Fruit fly (Drosophila melanogaster): ENCODE data around the gene CG34241.

Gene CG34241

dm6 chr3L:12131918-12132317, 4.1 kb downstream of the CG34241 start, which contains the start of gene DEF8 (continued):
- TF ChIP-seq CG3065 (GFP tag; optimal IDR thresholded peaks at IDR 0.05) = peak; percentile 71
- TF ChIP-seq stc (GFP tag; IDR thresholded peaks at IDR 0.05) = peak; percentile 91
- TF ChIP-seq CG12071 (GFP tag; optimal IDR thresholded peaks at IDR 0.05) = no peak
- TF ChIP-seq usp (GFP tag; optimal IDR thresholded peaks at IDR 0.05) = no peak
- TF ChIP-seq btn (GFP tag; optimal IDR thresholded peaks at IDR 0.05) = no peak
- TF ChIP-seq CG12155 (GFP tag; optimal IDR thresholded peaks at IDR 0.05) = peak; percentile 70
- peak; percentile 51 for TF ChIP-seq CG30431 (GFP tag; optimal IDR thresholded peaks at IDR 0.05)
- TF ChIP-seq H15 (GFP tag; IDR thresholded peaks at IDR 0.05) = peak; percentile 78
- TF ChIP-seq Sox100B (GFP tag; optimal IDR thresholded peaks at IDR 0.05) = peak; percentile 88
- peak; percentile 73 for TF ChIP-seq CG6254 (GFP tag; optimal IDR thresholded peaks at IDR 0.05)
- no peak for TF ChIP-seq CG10565 (GFP tag; optimal IDR thresholded peaks at IDR 0.05)
- TF ChIP-seq Trl (optimal IDR thresholded peaks at IDR 0.05) = no peak
- no peak for TF ChIP-seq Trl (GFP tag; optimal IDR thresholded peaks at IDR 0.05)
- peak; percentile 64 for TF ChIP-seq cato (GFP tag; optimal IDR thresholded peaks at IDR 0.05; ENCODE audit: borderline replicate concordance)
- peak; percentile 18 for TF ChIP-seq Dp (GFP tag; optimal IDR thresholded peaks at IDR 0.05)
- peak; percentile 55 for TF ChIP-seq CG10462 (GFP tag; optimal IDR thresholded peaks at IDR 0.05)
- TF ChIP-seq CHES-1-like (GFP tag; optimal IDR thresholded peaks at IDR 0.05) = peak; percentile 12
- peak; percentile 33 for TF ChIP-seq CG13624 (GFP tag; optimal IDR thresholded peaks at IDR 0.05)
- TF ChIP-seq gfzf (GFP tag; optimal IDR thresholded peaks at IDR 0.05) = no peak
- peak; percentile 60 for TF ChIP-seq CG8359 (GFP tag; optimal IDR thresholded peaks at IDR 0.05; ENCODE audit: borderline replicate concordance)
- no peak for TF ChIP-seq D19B (GFP tag; optimal IDR thresholded peaks at IDR 0.05)
- TF ChIP-seq ssp (GFP tag; IDR thresholded peaks at IDR 0.05) = peak; percentile 77
- peak; percentile 62 for TF ChIP-seq CG9817 (tag; optimal IDR thresholded peaks at IDR 0.05)
- peak; percentile 26; the same call in 1 of the 2 replicates for TF ChIP-seq CG8765 (GFP tag; IDR thresholded peaks at IDR 0.05)
- peak; percentile 74 for TF ChIP-seq cwo (GFP tag; optimal IDR thresholded peaks at IDR 0.05)
- TF ChIP-seq HHEX (GFP tag; optimal IDR thresholded peaks at IDR 0.05) = peak; percentile 79
- TF ChIP-seq CG8281 (tag; optimal IDR thresholded peaks at IDR 0.05) = peak; percentile 61
- TF ChIP-seq CG4424 (GFP tag; optimal IDR thresholded peaks at IDR 0.05) = peak; percentile 81
- TF ChIP-seq fd3F (GFP tag; optimal IDR thresholded peaks at IDR 0.05) = peak; percentile 77
- TF ChIP-seq zf30C (GFP tag; optimal IDR thresholded peaks at IDR 0.05) = peak; percentile 97
- no peak; the same call in 2 of the 3 replicates for TF ChIP-seq CG14860 (GFP tag; IDR thresholded peaks at IDR 0.05; ENCODE audit: partially characterized antibody)
- peak; percentile 65; the same call in 1 of the 3 replicates for TF ChIP-seq otp (GFP tag; IDR thresholded peaks at IDR 0.05)
- TF ChIP-seq wor (GFP tag; IDR thresholded peaks at IDR 0.05) = peak; percentile 77
- TF ChIP-seq Nf-YB (GFP tag; optimal IDR thresholded peaks at IDR 0.05) = peak; percentile 74
- TF ChIP-seq Neu2 (GFP tag; optimal IDR thresholded peaks at IDR 0.05; ENCODE audit: borderline replicate concordance) = no peak
- TF ChIP-seq yki (optimal IDR thresholded peaks at IDR 0.05) = no peak
- TF ChIP-seq dmrt11E (tag; optimal IDR thresholded peaks at IDR 0.05) = peak; percentile 91
- peak; percentile 63 for TF ChIP-seq CG18476 (GFP tag; optimal IDR thresholded peaks at IDR 0.05)
- TF ChIP-seq CG6175 (GFP tag; IDR thresholded peaks at IDR 0.05) = no peak
- TF ChIP-seq CG12744 (GFP tag; optimal IDR thresholded peaks at IDR 0.05) = no peak
- peak; percentile 94 for TF ChIP-seq HLH3B (GFP tag; IDR thresholded peaks at IDR 0.05)
- TF ChIP-seq ewg (GFP tag; optimal IDR thresholded peaks at IDR 0.05) = peak; percentile 64
- no peak for TF ChIP-seq CG12236 (GFP tag; optimal IDR thresholded peaks at IDR 0.05)
- TF ChIP-seq sisA (GFP tag; IDR thresholded peaks at IDR 0.05) = peak; percentile 78
- TF ChIP-seq CG32772 (GFP tag; IDR thresholded peaks at IDR 0.05) = peak; percentile 87
- peak; percentile 18 for TF ChIP-seq jumu (GFP tag; optimal IDR thresholded peaks at IDR 0.05)
- peak; percentile 77 for TF ChIP-seq CG5953 (GFP tag; IDR thresholded peaks at IDR 0.05)
- TF ChIP-seq CG6683 (GFP tag; optimal IDR thresholded peaks at IDR 0.05) = peak; percentile 71
- TF ChIP-seq en (GFP tag; optimal IDR thresholded peaks at IDR 0.05) = no peak
- peak; percentile 77 for TF ChIP-seq CG2120 (GFP tag; optimal IDR thresholded peaks at IDR 0.05)
- peak; percentile 92 for TF ChIP-seq CG15269 (tag; optimal IDR thresholded peaks at IDR 0.05)
